Worm (Caenorhabditis elegans): ENCODE data around the gene marc-2.

marc-2 gene

DNA sequence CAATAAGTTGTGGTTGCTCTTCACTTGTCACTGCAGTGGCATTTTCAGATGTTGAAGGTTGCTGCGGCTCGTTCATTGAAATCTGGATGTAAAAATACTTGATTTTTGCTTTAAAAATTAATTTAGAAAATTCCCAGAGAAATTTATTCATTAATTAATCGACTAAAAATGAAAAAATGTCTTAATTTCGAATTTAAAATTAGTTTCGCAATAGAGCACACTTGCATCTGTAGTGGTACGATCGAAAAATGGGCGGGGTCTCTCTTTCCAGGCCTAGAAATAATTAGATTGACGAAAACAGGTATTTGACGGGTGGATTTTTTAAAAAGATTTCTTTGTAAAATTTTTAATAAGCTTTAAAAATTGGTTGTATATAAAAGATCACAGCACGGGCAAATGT, 1.9 kb upstream of the marc-2 start, which contains the start of gene D2089.8:
Gene D2089.8 (minus strand): TSS at position 84 of the 400 bp plus-strand sequence.
- no peak for TF ChIP-seq unc-62 (GFP tag; optimal IDR thresholded peaks at IDR 0.05)

DNA sequence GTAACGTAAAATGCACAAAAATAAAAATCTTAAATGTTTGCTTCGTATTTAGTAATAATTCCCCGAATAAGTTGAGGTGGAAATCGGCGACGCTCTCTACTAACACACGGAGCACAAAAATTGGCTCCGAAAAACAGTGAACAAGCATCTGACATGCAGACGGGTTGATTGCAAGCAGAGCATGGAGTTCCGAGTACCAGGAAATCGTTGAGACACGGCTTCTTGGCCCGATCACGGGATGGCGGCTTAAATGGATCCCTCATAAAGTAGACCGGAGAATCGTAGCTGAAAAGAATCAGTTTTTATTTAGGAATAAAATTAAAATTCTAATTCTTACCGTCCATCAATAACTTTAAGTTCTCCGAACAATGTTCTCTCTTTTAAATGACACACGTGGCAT, 1.5 kb upstream of the marc-2 start:
- no peak for TF ChIP-seq unc-62 (GFP tag; optimal IDR thresholded peaks at IDR 0.05)

DNA sequence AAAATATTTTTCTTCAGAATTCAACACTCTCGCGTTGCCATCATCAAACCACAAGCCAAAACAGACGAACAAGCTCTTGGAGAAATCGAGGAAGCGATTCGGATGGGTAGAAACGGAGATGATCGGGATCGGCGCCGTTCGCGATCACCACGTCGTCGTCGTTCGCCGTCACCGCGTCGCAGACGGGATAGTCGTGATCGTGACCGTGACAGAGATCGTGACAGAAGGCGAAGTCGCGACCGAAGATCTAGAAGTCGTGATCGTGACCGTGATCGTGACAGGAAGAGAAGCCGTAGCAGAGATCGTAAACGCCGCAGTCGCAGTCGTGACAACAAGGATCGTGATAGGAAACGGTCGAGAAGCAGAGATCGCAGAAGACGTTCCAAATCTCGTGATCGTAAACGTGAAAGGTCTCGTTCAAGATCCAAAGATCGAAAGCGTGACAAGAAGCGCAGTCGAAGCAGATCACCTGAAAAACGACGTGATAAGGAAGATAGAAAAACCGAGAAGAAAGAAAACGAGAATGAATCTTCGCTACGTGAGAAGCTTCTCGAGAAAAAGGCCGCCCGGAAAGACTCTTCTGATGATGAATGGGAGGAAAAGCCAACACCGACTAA, 764 bp upstream of the marc-2 start:
- no peak for TF ChIP-seq unc-62 (GFP tag; optimal IDR thresholded peaks at IDR 0.05)

DNA sequence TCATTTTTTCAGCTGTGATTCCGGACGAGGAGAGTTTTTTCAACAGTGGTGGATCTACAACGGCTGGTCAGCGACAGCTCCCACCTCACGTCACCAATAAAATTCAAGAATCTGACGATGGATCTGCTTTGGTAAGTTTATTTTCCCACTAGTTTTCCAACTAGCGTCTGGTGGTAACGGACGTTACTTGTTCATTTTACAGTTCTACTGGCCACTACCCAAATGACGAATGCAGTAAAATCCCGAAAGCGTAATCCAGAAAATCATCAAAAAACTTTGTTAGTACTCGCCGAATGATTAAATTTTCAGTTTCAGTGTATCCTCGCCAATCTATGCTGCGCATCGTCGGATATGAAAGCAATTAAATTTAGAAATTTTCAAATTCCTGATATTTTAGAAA, 1.2 kb downstream of the marc-2 start:
- TF ChIP-seq unc-62 (GFP tag; optimal IDR thresholded peaks at IDR 0.05): no peak

DNA sequence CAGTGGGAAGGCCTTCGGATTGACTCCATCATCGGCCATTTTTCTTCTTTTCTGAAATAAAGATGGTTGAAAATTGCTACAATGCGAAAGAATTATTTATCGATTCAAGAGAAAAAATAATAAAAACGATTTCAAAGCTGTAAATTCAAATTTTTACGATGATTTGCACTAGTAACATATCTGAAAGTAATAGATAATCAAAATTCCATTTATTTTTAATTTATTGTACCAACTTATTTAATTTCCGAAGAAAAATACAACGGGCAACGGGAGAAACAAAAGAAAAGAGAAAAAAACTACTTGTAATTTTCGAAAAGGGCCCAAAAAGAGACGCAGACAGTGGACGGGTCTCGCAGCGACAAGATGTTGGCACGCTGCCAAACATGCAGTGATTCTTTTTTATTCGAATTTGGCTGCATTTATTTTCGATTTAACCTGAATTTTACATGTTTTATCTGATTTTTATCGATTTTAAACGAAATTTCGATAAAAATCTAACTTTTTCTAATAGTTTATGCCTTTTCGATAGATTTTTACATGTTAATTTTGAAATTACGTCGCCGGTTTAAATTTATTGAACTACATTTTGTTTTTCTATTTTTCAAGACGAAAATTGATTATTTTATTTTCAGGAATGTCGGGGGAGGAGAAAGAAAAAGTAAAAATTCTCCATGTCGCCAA, 2.1 kb downstream of the marc-2 start, which contains the start of the genes snu-13 and rsp-7:
Gene snu-13 (minus strand): TSS at position 51 of the 681 bp plus-strand sequence.
Gene rsp-7 (plus strand): TSS at position 631 of the 681 bp plus-strand sequence.
- TF ChIP-seq unc-62 (GFP tag; optimal IDR thresholded peaks at IDR 0.05): no peak

DNA sequence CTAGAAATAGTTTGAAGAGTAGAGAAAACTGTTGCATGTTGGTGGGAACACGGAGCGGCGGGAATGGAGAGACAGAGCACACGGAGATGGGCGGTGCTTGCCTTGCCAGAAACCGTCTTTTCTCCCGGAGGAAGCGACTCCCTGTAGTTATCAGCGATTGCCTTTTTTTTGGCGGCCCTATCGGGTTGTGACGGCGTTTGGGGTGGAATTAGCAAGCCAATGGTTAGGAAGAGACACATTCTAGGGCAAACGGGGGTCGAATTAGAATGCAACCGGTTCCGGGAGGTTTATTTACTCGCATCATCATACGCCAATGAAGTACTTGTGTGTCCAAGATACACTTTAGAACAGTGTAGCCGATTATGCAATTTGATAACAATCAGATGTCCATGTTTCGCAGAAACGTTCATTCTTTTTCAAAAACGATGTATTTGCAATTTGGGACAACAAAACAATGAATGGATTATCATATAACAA, 3.1 kb downstream of the marc-2 start, which contains the start of gene lact-3:
Gene lact-3 (minus strand): TSS at position 51 of the 477 bp plus-strand sequence.
- no peak for TF ChIP-seq unc-62 (GFP tag; optimal IDR thresholded peaks at IDR 0.05)

DNA sequence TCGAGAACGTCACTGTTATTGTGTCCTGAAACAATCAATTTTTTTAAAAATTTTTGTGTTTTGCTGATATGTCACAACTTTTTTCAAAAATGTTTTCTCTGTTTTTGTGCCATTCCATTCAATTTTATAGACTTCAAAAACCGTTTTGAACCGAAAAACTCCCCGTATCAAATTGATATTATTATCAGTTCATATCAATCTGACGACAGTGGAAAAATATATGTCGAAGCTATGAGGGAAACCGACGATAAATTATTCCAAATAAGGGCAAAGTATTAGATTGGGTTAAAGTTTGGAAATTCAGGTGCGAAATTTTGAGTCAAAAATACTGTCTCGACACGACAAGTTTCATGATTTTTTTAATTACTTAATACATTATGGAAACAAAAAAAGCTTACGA, 4.4 kb downstream of the marc-2 start:
- TF ChIP-seq unc-62 (GFP tag; optimal IDR thresholded peaks at IDR 0.05): no peak

DNA sequence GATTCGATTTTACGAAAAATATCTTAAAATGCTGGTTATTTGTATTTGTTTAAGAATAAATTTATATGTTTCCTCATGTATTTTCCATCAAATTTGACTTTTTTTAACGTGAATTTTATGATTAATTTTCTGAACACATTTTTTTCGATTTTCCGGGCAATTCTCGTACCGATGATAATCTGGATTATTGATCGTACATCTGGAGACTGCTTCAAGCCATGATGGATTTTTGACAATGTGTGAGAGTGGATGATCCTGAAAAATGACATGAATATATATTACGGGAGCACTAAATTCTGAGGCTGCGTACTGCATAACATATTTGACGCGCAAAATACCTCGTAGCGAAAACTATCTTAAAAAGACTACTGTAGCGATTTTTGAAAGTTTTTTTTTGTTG, 6.4 kb downstream of the marc-2 start:
- no peak for TF ChIP-seq unc-62 (GFP tag; optimal IDR thresholded peaks at IDR 0.05)

DNA sequence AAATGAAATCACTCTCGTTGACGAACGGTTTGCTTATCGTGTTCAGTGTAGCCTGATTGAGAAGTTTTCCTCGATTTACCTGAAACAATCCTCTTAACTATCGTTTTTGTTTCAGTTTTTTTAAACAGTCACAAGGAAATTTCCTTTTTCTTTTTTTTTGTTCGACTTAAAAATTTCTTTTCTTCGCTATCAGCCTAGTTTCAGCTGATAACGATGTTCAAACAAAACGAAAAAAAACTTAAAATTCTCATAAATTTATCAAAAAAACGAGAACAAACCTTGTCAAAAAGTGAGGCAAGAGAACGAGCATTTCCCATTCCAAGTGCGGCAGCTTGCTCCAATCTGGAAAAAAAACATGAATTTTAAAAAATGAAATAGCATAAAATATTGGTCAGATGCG, 7.2 kb downstream of the marc-2 start:
- no peak for TF ChIP-seq unc-62 (GFP tag; optimal IDR thresholded peaks at IDR 0.05)

DNA sequence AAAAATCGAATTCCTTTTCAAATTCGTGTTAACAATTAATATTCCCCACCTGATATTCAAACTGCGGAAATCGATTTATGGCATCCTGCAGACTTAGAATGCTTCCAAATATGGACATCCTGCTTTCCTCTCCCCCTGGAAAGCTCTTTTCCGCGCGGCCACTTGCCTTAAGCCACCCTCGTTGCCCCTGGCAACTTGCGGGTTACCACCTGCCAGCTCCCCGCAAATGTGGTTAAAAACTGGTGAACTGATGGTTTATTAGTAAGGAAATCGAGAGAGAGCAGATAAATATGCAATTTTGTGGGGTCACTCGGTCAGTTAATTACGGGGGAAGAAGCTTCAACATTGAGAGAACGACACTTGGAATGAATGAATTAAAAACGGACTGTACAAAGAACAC, 8.7 kb downstream of the marc-2 start, which contains the start of gene nphp-1:
Gene nphp-1 (minus strand): TSS at position 145 of the 400 bp plus-strand sequence.
- TF ChIP-seq unc-62 (GFP tag; optimal IDR thresholded peaks at IDR 0.05): no peak

DNA sequence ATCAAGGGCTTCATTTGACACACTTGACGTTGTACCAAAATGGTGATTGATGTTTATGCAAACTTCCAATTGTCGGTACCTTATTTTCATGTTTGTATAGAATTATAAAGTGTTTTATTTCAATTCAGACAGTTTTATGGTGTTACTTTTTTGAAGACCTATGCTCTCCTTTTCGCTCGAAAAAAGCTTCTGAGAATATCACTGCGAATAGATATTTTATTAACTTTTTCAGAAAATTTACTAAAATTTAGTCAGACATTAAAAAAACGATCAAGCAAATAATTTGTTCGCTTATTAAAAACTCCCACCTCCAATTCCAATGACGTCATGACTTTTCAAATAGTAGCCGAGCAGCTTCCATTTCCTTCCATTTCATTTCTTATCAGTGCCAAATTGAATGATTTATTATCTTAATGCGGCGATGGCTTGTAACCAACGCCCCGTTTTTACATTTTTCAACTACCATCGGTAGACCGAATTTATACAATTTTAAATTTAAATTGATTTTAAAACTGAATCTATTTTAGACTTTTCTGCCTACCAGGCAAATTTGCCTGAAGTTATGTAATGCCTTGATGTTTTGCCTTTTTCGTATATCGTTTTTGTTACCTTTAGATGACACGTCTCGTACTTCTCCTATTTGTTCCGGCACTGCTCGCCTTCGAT, 13.8 kb downstream of the marc-2 start, which contains the start of gene M28.10:
Gene M28.10 (plus strand): TSS at position 616 of the 666 bp plus-strand sequence.
- no peak for TF ChIP-seq unc-62 (GFP tag; optimal IDR thresholded peaks at IDR 0.05)

DNA sequence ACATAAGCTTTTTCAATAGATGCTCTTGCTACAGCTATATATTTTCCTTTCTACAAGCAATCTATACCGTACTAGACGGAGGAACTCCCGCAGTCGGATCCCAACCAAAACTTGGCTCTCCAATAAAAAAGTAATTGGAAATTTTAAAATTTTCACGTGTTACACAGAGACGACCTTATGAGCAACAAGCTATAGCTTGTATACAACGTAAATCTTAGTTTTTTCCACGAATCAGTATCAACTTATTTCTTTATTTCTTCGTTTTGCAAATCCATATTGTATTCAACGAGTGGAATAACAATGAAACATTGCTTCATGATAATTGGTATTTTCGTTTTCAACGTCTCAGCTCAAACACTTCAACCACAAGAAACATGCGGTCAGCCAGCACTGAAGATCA, 17.4 kb downstream of the marc-2 start, which contains the start of gene M28.4:
Gene M28.4 (plus strand): TSS at position 301 of the 400 bp plus-strand sequence.
- no peak for TF ChIP-seq unc-62 (GFP tag; optimal IDR thresholded peaks at IDR 0.05)

DNA sequence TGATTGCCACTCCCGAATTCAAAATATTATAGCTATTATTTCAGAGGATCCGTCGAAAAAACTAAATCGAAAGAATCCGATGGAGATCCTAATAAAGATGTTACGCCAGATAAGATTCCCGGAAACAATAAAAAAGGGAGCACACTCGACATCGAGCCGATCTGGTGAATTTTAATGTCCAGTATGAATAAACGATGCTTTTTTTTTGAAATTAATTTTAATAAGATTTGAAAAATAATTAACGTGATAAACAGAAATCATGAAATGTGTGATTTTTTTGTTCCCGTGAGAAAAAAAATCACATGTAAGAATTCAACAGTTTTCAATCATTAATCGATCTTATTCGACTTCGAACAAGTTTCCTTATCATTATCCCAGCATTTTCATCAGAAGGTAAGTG, 21.7 kb downstream of the marc-2 start, which contains the start of gene M28.9:
Gene M28.9 (plus strand): TSS at position 301 of the 400 bp plus-strand sequence.
- no peak for TF ChIP-seq unc-62 (GFP tag; optimal IDR thresholded peaks at IDR 0.05)

DNA sequence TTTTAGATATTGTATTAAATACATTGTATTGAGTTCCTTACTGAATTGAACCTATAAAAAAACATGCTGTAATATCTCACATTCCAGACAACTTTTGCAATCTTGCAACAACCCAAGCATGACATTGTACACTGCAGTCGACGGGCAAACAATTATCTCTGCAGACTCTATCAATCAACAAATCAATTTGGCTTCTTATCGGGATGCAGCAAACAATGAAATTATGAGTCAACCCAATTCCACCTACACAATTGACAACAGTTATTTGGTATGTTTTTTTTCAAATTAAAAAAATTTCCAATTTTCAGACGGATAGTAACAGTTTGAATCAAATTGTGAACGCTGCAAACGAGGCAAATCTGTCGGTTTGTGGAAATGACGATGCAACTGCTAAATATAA, 29.8 kb downstream of the marc-2 start:
- no peak for TF ChIP-seq unc-62 (GFP tag; optimal IDR thresholded peaks at IDR 0.05)

DNA sequence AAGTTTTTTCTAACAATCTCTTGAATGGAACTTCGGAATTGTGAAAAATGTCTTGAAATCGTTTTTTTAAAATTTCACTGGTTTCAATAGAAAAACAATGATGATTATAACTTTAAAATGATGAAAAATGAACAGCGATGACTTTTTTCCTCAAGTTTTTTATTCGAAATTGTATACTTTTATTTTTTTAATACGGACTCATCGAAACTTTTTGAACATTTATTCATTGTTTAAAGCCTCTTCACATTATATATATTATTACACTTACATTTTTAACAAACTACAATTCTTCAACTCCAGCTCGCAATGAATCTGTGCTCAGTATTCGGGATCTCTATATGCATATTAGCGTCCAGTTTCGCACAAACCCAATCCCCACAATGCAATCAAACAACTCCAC, 32.8 kb downstream of the marc-2 start, which contains the start of gene M28.8:
Gene M28.8 (plus strand): TSS at position 301 of the 400 bp plus-strand sequence.
- TF ChIP-seq unc-62 (GFP tag; optimal IDR thresholded peaks at IDR 0.05): no peak

DNA sequence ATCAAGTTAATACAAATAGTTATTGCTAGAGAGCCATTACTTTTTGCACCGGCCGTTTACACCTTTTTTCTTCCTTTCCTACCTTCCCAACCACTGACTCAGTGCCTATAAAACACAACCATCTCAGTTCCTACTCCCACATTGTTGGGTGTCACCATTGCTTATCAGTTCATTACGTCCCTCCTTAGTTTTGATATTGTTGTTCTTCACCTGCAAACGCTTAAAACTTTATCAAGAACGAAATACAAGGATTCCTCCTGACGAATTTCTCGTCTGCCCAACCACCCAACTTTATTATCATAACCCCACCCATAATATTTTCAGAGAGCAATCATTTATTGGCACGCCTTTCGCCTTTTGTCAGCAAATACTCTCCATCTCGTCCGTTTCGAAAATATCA, 33.7 kb downstream of the marc-2 start:
- TF ChIP-seq unc-62 (GFP tag; optimal IDR thresholded peaks at IDR 0.05): no peak

Data from whole organism, dauer.